Worm (Caenorhabditis elegans): ENCODE data around the gene ZK593.3.
A peak's percentile ranks its signal among the peaks of the same experiment; 100 is the strongest.

Gene ZK593.3

DNA sequence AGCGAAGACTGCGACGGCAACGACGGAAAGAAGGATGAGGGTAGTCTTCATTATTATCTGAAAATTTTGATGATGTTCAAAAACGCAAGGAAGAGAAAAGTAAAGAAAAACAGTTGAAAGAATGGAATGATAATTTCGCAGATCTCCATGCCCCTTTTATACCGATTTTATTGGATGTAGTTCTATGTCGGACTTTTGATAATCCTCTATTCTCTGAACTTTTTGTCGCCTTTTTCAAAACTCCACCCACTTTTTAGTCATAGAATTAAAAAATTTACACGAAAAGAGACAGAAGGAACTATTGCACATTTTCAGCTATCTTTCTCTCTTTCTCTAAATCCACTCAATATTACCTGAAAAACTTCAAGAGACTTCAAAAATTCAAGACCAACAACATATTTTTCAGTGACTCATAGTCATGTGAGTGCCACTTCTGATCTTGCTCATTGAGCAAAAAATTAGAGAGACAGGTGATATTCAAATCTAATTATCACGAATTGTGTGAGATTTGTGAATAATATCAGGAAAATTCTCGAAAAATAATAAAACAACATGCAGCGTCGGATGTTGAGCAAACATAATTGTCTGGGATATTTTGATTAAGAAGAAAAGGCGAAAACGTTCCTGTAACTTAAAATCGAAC is 25.5 kb upstream of the ZK593.3 start, which contains the start of gene F13E9.15:
Gene F13E9.15, minus strand, starts transcription at position 51 of the 643 bp plus-strand sequence.
- TF ChIP-seq dao-5 (tag; optimal IDR thresholded peaks at IDR 0.05) (no peak), W03F9.2 (tag; optimal IDR thresholded peaks at IDR 0.05) (no peak), him-1 (tag; optimal IDR thresholded peaks at IDR 0.05) (no peak)

DNA sequence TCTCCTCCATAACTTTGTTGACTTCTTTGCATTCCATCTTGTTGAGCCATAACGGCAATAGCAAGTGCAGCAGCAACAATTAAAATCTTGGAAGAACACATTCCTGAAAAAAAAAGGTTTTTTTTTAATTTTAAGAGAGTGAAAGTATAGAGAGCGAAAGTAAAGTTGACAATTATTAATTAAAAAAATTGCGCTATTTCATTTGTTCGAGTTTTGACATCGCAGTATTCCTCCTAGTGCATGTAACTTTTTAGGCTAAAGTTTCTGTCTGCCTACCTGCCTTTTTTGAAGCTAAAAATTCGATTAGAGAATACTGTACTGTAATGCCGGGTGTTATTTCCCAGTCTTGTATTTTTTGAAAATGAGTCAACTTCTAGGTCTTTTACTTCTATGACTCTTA is 23.5 kb upstream of the ZK593.3 start, which contains the start of gene srlf-12:
Gene srlf-12, minus strand, starts transcription at position 101 of the 400 bp plus-strand sequence.
- TF ChIP-seq W03F9.2 (tag; optimal IDR thresholded peaks at IDR 0.05) (no peak), dao-5 (tag; optimal IDR thresholded peaks at IDR 0.05) (no peak), him-1 (tag; optimal IDR thresholded peaks at IDR 0.05) (no peak)

DNA sequence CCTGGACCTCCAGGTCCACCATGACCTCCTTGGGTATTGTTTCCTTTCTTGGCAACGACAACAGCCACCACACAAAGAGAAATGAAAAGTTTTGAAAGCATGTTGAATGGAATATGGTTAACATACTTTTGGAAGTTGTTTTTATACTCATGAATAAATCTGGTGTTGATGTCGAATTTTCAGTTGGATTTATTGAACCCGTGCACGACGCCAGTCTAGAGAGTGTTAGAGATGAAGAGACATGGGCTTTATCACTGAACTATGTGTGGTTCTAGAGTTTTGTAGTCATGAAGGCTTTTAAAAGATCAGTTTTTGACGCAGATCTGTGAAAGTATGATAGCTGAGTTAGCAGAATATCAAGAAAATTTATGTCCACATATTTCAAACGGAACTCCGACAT is 21.2 kb upstream of the ZK593.3 start, which contains the start of gene srlf-14:
Gene srlf-14, minus strand, starts transcription at position 101 of the 400 bp plus-strand sequence.
- no peak for TF ChIP-seq dao-5 (tag; optimal IDR thresholded peaks at IDR 0.05)
- no peak for TF ChIP-seq W03F9.2 (tag; optimal IDR thresholded peaks at IDR 0.05)
- TF ChIP-seq him-1 (tag; optimal IDR thresholded peaks at IDR 0.05), result no peak

DNA sequence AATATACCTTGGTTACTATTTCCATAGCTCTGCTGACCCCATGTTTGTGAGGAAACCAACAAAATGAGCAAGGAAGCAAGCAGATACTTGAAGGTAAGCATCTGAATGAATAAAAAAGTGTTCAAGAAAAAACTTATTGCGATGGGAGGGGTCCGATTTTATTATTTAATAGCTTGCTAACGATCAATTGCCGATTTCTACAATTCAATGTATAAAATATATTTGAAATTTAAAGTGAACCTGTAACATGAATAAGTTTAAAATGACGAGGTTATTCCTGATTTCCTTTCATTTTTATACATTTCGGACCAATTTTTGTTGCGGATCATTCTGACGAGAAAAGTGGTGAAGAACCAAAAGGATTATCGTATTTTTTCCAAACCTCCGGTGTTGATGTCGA is 19.0 kb upstream of the ZK593.3 start, which contains the start of gene srlf-13:
Gene srlf-13, minus strand, starts transcription at position 101 of the 400 bp plus-strand sequence.
- TF ChIP-seq dao-5 (tag; optimal IDR thresholded peaks at IDR 0.05) (no peak), him-1 (tag; optimal IDR thresholded peaks at IDR 0.05) (no peak), W03F9.2 (tag; optimal IDR thresholded peaks at IDR 0.05) (no peak)

DNA sequence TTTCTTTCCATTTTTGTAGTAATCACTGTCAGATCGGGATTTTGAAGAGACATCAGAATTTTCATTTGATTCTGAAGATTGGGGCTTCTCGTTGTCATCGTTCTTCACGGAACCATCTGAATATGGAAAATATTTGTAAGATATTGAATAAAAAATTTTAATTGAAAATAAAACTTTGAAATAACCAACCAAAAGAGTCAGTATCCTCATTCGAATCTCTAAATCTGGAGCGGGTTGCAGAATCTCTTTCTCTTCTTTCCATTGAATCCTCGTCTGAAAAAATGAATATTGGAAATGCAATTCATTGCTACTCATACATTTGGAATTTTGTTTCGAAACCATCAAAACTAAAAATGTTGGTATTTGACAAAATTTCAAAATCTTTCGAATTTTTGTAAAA is 17.3 kb upstream of the ZK593.3 start:
- TF ChIP-seq him-1 (tag; optimal IDR thresholded peaks at IDR 0.05) (no peak), W03F9.2 (tag; optimal IDR thresholded peaks at IDR 0.05) (no peak), dao-5 (tag; optimal IDR thresholded peaks at IDR 0.05) (no peak)

DNA sequence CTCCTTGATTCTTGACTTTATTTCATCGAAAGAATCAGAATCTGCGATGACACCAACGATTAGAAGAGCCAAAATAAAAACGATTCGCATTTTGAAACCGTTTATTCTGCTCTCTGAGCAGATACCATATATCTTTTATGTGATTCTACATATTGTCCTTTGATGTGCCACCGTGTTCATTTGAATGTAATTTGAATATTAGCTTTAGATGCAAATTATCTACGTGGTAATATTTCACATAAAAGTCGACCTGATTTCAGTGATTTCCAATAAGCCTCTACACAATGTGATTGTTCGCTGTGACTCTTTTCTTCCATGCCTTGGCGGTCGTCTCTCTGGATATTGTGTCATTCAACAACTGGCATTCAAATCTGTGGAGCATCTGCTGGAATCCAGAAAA is 16.4 kb upstream of the ZK593.3 start, which contains the start of the genes F13E9.9 and F13E9.19:
Gene F13E9.9, minus strand, starts transcription at position 101 of the 400 bp plus-strand sequence.
Gene F13E9.19, plus strand, starts transcription at position 316 of the 400 bp plus-strand sequence.
- TF ChIP-seq dao-5 (tag; optimal IDR thresholded peaks at IDR 0.05) (no peak), him-1 (tag; optimal IDR thresholded peaks at IDR 0.05) (no peak), W03F9.2 (tag; optimal IDR thresholded peaks at IDR 0.05) (no peak)

DNA sequence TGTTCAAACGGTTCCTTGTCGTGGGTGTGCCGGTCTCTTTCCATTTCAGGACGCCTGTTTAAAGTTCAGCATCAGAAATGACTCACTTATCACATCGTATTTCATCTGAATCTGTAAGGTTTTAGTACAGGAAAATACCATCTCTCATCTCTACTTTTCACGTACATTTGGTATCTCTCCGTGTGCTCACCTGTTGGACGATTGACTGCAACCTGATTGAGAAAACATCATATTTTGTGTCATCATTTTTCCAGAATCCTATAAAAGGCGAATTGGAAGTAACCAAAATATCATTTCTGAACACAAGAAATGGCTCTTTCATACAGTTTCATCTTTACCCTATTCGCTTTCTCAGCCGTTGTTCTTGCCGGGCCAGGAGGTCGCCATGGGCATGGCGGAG is 15.4 kb upstream of the ZK593.3 start, which contains the start of gene srlf-30:
Gene srlf-30, plus strand, starts transcription at position 301 of the 400 bp plus-strand sequence.
- TF ChIP-seq him-1 (tag; optimal IDR thresholded peaks at IDR 0.05) (no peak), dao-5 (tag; optimal IDR thresholded peaks at IDR 0.05) (no peak), W03F9.2 (tag; optimal IDR thresholded peaks at IDR 0.05) (no peak)

DNA sequence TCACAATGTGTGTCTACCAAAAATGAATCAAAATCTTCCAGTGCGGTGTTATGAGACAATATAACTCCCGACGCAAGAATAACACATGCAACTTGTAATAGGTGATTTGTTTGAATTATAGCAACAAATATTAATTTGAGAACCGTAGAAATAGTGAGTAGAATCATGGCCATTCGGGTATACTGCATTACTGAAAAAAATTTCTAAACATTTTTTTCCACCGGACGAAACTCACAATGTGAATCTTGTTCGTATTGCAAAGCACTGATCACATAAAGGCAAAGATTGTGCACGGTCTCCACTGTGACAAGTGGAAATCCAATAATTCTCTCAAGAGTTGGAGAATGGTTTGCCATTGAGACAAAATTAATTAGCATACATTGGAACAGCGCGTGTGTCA is 13.0 kb upstream of the ZK593.3 start:
- TF ChIP-seq W03F9.2 (tag; optimal IDR thresholded peaks at IDR 0.05), result no peak

DNA sequence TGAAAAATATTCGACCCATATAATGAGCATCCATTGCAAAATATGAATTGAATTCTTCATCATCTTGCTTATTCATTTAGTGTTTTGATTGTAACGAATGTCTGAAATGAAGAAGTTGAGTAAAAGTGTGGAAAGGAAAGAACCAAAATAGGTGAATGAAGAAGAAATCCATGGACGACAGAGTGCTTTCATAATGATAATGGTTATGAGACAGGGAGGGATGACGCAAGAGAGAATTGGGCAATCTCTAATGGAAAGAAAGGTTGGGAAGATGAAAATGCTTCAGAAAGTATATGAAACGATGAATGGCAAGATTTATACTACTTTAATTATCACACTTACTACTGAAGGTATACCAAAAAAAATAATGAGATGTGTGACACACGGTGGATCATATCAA is 11.2 kb upstream of the ZK593.3 start, which contains the start of gene ZK596.3:
Gene ZK596.3, minus strand, starts transcription at position 101 of the 400 bp plus-strand sequence.
- TF ChIP-seq W03F9.2 (tag; optimal IDR thresholded peaks at IDR 0.05), result no peak
- no peak for TF ChIP-seq him-1 (tag; optimal IDR thresholded peaks at IDR 0.05)
- TF ChIP-seq dao-5 (tag; optimal IDR thresholded peaks at IDR 0.05), result no peak

DNA sequence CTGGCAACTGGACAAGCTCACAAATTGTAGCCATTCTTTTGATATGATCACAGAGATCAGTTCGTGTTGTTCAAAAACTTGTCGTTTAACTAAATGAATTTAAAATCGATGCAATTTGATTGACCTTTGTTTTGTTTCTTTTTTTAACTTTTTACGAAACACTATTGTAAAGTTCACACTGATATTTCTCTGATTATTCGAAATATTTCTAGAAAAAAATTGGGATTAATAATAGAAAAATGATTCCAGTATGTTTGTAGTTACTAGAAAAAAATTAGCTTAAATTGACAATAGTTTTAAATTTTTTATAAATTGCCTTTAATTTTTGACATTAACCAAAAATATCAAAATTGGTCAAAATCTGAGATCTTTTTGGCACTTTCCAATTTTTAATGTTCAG is 6.3 kb upstream of the ZK593.3 start, which contains the start of gene ZK596.2:
Gene ZK596.2, minus strand, starts transcription at position 101 of the 400 bp plus-strand sequence.
- TF ChIP-seq W03F9.2 (tag; optimal IDR thresholded peaks at IDR 0.05), result no peak
- TF ChIP-seq dao-5 (tag; optimal IDR thresholded peaks at IDR 0.05), result no peak
- no peak for TF ChIP-seq him-1 (tag; optimal IDR thresholded peaks at IDR 0.05)

DNA sequence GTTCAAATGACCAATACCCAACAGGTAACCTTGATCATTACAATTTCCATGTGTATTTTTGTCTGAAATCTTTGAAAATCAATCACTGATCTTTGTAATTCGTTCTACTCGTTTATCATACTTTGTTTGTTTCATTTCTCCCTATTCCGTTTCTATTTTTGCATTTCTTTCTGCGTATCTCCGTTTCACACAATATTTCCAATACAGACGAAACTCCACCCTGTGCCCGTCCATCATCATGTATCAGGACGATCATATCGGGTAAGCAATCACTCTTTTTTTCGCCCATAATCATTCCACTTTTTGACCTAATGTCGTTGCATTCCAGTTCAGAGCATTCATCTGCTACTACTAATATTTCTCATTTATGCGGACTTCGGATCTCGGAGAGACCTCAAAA is 5.8 kb upstream of the ZK593.3 start, which contains the start of gene pyk-2:
Gene pyk-2, plus strand, starts transcription at position 206 of the 400 bp plus-strand sequence.
- TF ChIP-seq dao-5 (tag; optimal IDR thresholded peaks at IDR 0.05), result no peak
- no peak for TF ChIP-seq him-1 (tag; optimal IDR thresholded peaks at IDR 0.05)
- no peak for TF ChIP-seq W03F9.2 (tag; optimal IDR thresholded peaks at IDR 0.05)

DNA sequence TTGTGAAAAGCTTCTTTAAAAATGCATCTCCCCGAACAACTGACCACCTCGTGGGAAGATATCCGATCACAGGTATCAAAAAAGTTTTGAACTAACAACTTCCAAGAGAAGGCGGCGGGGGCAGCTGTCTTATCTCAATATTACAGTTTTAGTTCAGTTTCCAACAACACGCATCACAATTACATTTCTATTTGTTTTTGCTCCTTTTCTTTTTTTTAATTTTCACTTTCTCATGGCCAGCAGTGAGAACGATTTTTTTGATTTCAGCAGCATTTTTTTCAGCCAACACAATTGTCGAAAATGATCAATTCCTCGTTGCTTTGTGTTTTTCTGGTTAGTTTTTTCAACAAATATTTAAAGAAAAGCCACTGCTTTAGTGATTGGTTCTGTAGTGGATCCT is 2.4 kb upstream of the ZK593.3 start, which contains the start of gene ZK593.2:
Gene ZK593.2, plus strand, starts transcription at position 301 of the 400 bp plus-strand sequence.
- no peak for TF ChIP-seq dao-5 (tag; optimal IDR thresholded peaks at IDR 0.05)
- no peak for TF ChIP-seq W03F9.2 (tag; optimal IDR thresholded peaks at IDR 0.05)
- TF ChIP-seq him-1 (tag; optimal IDR thresholded peaks at IDR 0.05), result no peak

DNA sequence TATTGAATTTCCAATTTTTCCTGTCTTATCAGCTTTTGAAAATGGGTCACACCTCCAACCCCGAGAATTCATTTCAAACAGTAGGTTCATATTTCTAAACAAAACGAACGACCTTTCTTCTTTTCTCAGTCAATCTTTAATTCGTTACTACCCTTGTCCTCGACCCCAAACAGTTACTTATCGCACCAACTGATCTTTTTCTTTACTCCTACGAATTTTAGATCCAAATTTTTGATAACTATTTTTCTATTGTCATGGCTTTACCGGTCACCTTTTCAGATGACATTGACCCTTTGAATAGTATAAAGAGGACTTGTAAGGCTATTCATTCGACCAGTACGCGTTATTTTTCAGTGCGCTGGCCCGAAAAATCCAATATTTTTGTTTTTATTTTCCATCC is 646 bp downstream of the ZK593.3 start:
- no peak for TF ChIP-seq him-1 (tag; optimal IDR thresholded peaks at IDR 0.05)
- no peak for TF ChIP-seq W03F9.2 (tag; optimal IDR thresholded peaks at IDR 0.05)
- TF ChIP-seq dao-5 (tag; optimal IDR thresholded peaks at IDR 0.05), result no peak

DNA sequence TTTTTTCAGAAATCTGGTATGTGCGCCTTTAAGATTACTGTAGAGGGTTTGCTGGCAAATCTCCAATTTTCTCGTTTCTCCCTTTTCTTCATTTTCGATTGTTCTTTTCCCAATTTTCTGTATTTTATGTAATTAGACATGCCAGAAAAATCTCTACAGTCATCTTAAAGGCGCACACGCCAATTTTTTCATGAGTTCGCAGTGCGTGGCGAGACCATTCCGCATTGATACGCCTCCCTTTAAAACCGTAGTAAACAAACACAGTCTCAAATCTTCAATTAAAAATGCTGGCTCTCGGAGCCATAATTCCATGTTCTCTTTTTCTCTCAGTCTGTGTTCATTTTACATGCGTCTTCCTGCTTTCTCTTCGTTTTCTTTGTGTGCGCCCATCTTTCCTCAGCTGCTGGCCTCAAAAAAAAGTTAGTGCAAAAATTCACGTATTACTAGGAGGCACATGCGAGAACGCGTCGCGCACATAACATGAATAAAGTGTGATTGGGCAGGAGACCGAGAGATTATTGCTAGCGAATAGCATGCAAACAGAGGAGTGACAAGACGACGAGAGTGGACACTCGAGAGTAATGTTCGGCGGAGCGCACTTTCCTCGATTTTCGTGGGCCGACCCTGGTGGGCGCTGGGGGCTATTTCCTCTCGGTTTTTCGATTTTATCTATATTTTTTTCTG is 3.5 kb downstream of the ZK593.3 start:
- TF ChIP-seq W03F9.2 (tag; optimal IDR thresholded peaks at IDR 0.05) (peak; percentile 82), him-1 (tag; optimal IDR thresholded peaks at IDR 0.05) (no peak)

Data from whole organism, L4/young adult.